Worm (Caenorhabditis elegans) whole organism, L3 larva: Measurements from ENCODE around the gene srh-33.

ENCODE experiments used
- ZK546.5 ChIP-seq: sonication (generic microtip); optimal IDR thresholded peaks from 2 replicates; lab custom pipeline; 2017; ENCODE audit warnings: missing biosample characterization, missing genetic modification characterization
- aly-2 ChIP-seq: fragments of 150-350 bp; optimal IDR thresholded peaks from 2 replicates; lab custom pipeline; 2014; ENCODE audit warnings: missing biosample characterization, missing genetic modification characterization
- ceh-16 ChIP-seq: sonication (generic microtip); optimal IDR thresholded peaks from 2 replicates; lab custom pipeline; 2017; ENCODE audit warnings: missing biosample characterization, missing genetic modification characterization
- ceh-28 ChIP-seq: fragments of 150-350 bp; optimal IDR thresholded peaks from 2 replicates; lab custom pipeline; 2014; ENCODE audit warnings: missing biosample characterization, missing genetic modification reagents, missing genetic modification characterization
- ceh-82 ChIP-seq: fragments of 150-350 bp; optimal IDR thresholded peaks from 2 replicates; lab custom pipeline; 2014; ENCODE audit warnings: missing biosample characterization, missing genetic modification characterization
- ceh-9 ChIP-seq: sonication (generic microtip); optimal IDR thresholded peaks from 2 replicates; lab custom pipeline; 2018; ENCODE audit warnings: missing biosample characterization, missing genetic modification characterization
- egl-5 ChIP-seq: fragments of 150-350 bp; optimal IDR thresholded peaks from 2 replicates; lab custom pipeline; 2017; ENCODE audit warnings: missing biosample characterization, missing genetic modification reagents, missing genetic modification characterization, inconsistent platforms
- elt-1 ChIP-seq: fragments of 150-350 bp; optimal IDR thresholded peaks from 2 replicates; lab custom pipeline; 2014; ENCODE audit warnings: missing biosample characterization, missing genetic modification characterization
- elt-2 ChIP-seq: sonication (generic microtip); optimal IDR thresholded peaks from 2 replicates; lab custom pipeline; 2016; ENCODE audit warnings: missing genetic modification reagents, mild to moderate bottlenecking, missing genetic modification characterization, missing compliant biosample characterization
- eor-1 ChIP-seq, 2 experiments: fragments of 150-350 bp; optimal IDR thresholded peaks; 2 replicates each; lab custom pipeline; 2014 to 2018; ENCODE audit warnings: missing biosample characterization in 2 of 2, missing genetic modification characterization in 2 of 2
- fkh-2 ChIP-seq: fragments of 150-350 bp; optimal IDR thresholded peaks from 2 replicates; lab custom pipeline; 2014; ENCODE audit warnings: missing biosample characterization, missing genetic modification reagents, missing genetic modification characterization
- hmg-11 ChIP-seq: sonication (generic microtip); optimal IDR thresholded peaks from 2 replicates; lab custom pipeline; 2016; ENCODE audit warnings: missing genetic modification characterization, missing compliant biosample characterization
- lin-15B ChIP-seq: fragments of 150-350 bp; optimal IDR thresholded peaks from 2 replicates; lab custom pipeline; 2014; ENCODE audit warnings: missing biosample characterization, missing genetic modification characterization
- lsy-12 ChIP-seq: sonication (generic microtip); optimal IDR thresholded peaks from 2 replicates; lab custom pipeline; 2016; ENCODE audit warnings: mild to moderate bottlenecking, missing genetic modification characterization, missing compliant biosample characterization
- mdl-1 ChIP-seq: fragments of 150-350 bp; optimal IDR thresholded peaks from 2 replicates; lab custom pipeline; 2014; ENCODE audit warnings: missing biosample characterization, missing genetic modification characterization
- nfya-1 ChIP-seq: sonication (generic microtip); optimal IDR thresholded peaks from 2 replicates; lab custom pipeline; 2017; ENCODE audit warnings: missing genetic modification characterization, mild to moderate bottlenecking, missing compliant biosample characterization, antibody characterized with exemption, moderate library complexity; ENCODE audit not compliant: insufficient read depth
- nhr-11 ChIP-seq: fragments of 150-350 bp; optimal IDR thresholded peaks from 2 replicates; lab custom pipeline; 2014; ENCODE audit warnings: missing biosample characterization, missing genetic modification characterization
- nhr-12 ChIP-seq: fragments of 150-350 bp; optimal IDR thresholded peaks from 2 replicates; lab custom pipeline; 2014; ENCODE audit warnings: missing biosample characterization, missing genetic modification characterization
- nhr-23 ChIP-seq: fragments of 150-350 bp; optimal IDR thresholded peaks from 2 replicates; lab custom pipeline; 2014; ENCODE audit warnings: missing biosample characterization, missing genetic modification reagents, missing genetic modification characterization
- nhr-25 ChIP-seq: sonication (generic microtip); optimal IDR thresholded peaks from 2 replicates; lab custom pipeline; 2017; ENCODE audit warnings: missing biosample characterization, missing genetic modification characterization
- nhr-28 ChIP-seq: fragments of 150-350 bp; optimal IDR thresholded peaks from 2 replicates; lab custom pipeline; 2014; ENCODE audit warnings: missing biosample characterization, missing genetic modification characterization
- nhr-43 ChIP-seq: sonication (generic microtip); optimal IDR thresholded peaks from 2 replicates; lab custom pipeline; 2016; ENCODE audit warnings: mild to moderate bottlenecking, missing genetic modification characterization, missing compliant biosample characterization; ENCODE audit not compliant: poor library complexity, severe bottlenecking
- nhr-67 ChIP-seq: fragments of 150-350 bp; optimal IDR thresholded peaks from 2 replicates; lab custom pipeline; 2014; ENCODE audit warnings: missing biosample characterization, missing genetic modification characterization
- nhr-77 ChIP-seq: fragments of 150-350 bp; optimal IDR thresholded peaks from 2 replicates; lab custom pipeline; 2014; ENCODE audit warnings: missing biosample characterization, missing genetic modification characterization
- pha-4 ChIP-seq: fragments of 150-350 bp; optimal IDR thresholded peaks from 2 replicates; lab custom pipeline; 2014; ENCODE audit warnings: missing biosample characterization, missing genetic modification reagents, missing genetic modification characterization
- sea-2 ChIP-seq: fragments of 150-350 bp; sonication (generic microtip); optimal IDR thresholded peaks from 4 replicates; lab custom pipeline; 2014; ENCODE audit warnings: missing biosample characterization, missing genetic modification reagents, missing genetic modification characterization
- skn-1 ChIP-seq: fragments of 150-350 bp; optimal IDR thresholded peaks from 2 replicates; lab custom pipeline; 2014; ENCODE audit warnings: missing biosample characterization, missing genetic modification characterization
- snpc-4 ChIP-seq: fragments of 150-350 bp; optimal IDR thresholded peaks from 2 replicates; lab custom pipeline; 2014; ENCODE audit warnings: missing biosample characterization, missing genetic modification characterization
- tbx-2 ChIP-seq: sonication (generic microtip); optimal IDR thresholded peaks from 2 replicates; lab custom pipeline; 2016; ENCODE audit warnings: mild to moderate bottlenecking, missing genetic modification characterization, missing compliant biosample characterization
- unc-39 ChIP-seq: sonication (generic microtip); optimal IDR thresholded peaks from 4 replicates; lab custom pipeline; 2017; ENCODE audit warnings: missing biosample characterization, missing genetic modification characterization
- unc-62 ChIP-seq: fragments of 150-350 bp; sonication (generic microtip); optimal IDR thresholded peaks from 4 replicates; lab custom pipeline; 2014; ENCODE audit warnings: missing biosample characterization, missing genetic modification reagents, missing genetic modification characterization
- zag-1 ChIP-seq: fragments of 150-350 bp; optimal IDR thresholded peaks from 2 replicates; lab custom pipeline; 2014; ENCODE audit warnings: missing biosample characterization, missing genetic modification characterization
- ztf-11 ChIP-seq: fragments of 150-350 bp; optimal IDR thresholded peaks from 2 replicates; lab custom pipeline; 2014; ENCODE audit warnings: missing biosample characterization, missing genetic modification characterization
- ztf-4 ChIP-seq: fragments of 150-350 bp; optimal IDR thresholded peaks from 2 replicates; lab custom pipeline; 2014; ENCODE audit warnings: missing biosample characterization, missing genetic modification characterization

srh-33 gene

ce11 chrV:446574-446973, 3.5 kb upstream of the srh-33 start, which contains the start of gene srh-34:
srh-34 (minus strand) TSS chrV:446674.
- no peak for TF ChIP-seq ceh-16 (tag; lab: Kevin White, UChicago)

- TF ChIP-seq hmg-11 (tag; lab: Kevin White, UChicago) (no peak), elt-2 (tag; lab: Kevin White, UChicago) (no peak), unc-62 (GFP tag; lab: Kevin White, UChicago) (no peak), nhr-25 (tag; lab: Kevin White, UChicago) (no peak), nhr-11 (no peak), lin-15B (tag; lab: Kevin White, UChicago) (no peak), aly-2 (tag; lab: Kevin White, UChicago) (no peak), ztf-4 (tag; lab: Kevin White, UChicago) (no peak), eor-1 (tag; optimal IDR thresholded peaks at IDR 0.05; lab: Kevin White, UChicago) (no peak), skn-1 (tag; lab: Kevin White, UChicago) (no peak), mdl-1 (no peak), nhr-28 (tag; lab: Kevin White, UChicago) (no peak), nhr-43 (tag; lab: Kevin White, UChicago) (no peak), lsy-12 (no peak), sea-2 (GFP tag; lab: Kevin White, UChicago) (no peak), ceh-9 (tag; lab: Kevin White, UChicago) (no peak), nfya-1 (tag; lab: Kevin White, UChicago) (no peak), pha-4 (tag; lab: Kevin White, UChicago) (no peak), ceh-16 (tag; lab: Kevin White, UChicago) (no peak), nhr-77 (tag; lab: Kevin White, UChicago) (no peak)
Observed at ce11 chrV:440923-441322, 2.2 kb downstream of the srh-33 start, which contains the start of gene B0554.7. B0554.7 (minus strand) TSS chrV:441023.

ce11 chrV:439183-439749, 3.8 kb downstream of the srh-33 start:
- TF ChIP-seq ztf-11 (no peak), unc-39 (no peak), eor-1 (tag; optimal IDR thresholded peaks at IDR 0.05; lab: Kevin White, UChicago) (no peak), ztf-4 (tag; lab: Kevin White, UChicago) (no peak), nhr-67 (tag; lab: Kevin White, UChicago) (no peak), nhr-12 (tag; lab: Kevin White, UChicago) (no peak), fkh-2 (no peak)

ce11 chrV:438094-438493, 5.0 kb downstream of the srh-33 start, which contains the start of gene B0554.1:
B0554.1 (plus strand) TSS chrV:438394.
- TF ChIP-seq zag-1 (no peak), lin-15B (tag; lab: Kevin White, UChicago) (no peak), lsy-12 (no peak), ceh-9 (tag; lab: Kevin White, UChicago) (no peak), ztf-11 (no peak), aly-2 (tag; lab: Kevin White, UChicago) (no peak), snpc-4 (no peak)

- no peak for TF ChIP-seq lin-15B (tag; lab: Kevin White, UChicago)
- no peak for TF ChIP-seq nhr-43 (tag; lab: Kevin White, UChicago)
- no peak for TF ChIP-seq ceh-82 (tag; lab: Kevin White, UChicago)
- no peak for TF ChIP-seq skn-1 (tag; lab: Kevin White, UChicago)
- TF ChIP-seq aly-2 (tag; lab: Kevin White, UChicago) = no peak
- TF ChIP-seq ztf-11 = no peak
- TF ChIP-seq ZK546.5 = no peak
Observed at ce11 chrV:433898-434297, 9.2 kb downstream of the srh-33 start, which contains the start of gene B0554.2. B0554.2 (plus strand) TSS chrV:434198.

- TF ChIP-seq tbx-2 (tag; lab: Kevin White, UChicago) (no peak), ceh-28 (no peak), lin-15B (tag; lab: Kevin White, UChicago) (no peak), elt-1 (tag; lab: Kevin White, UChicago) (no peak), aly-2 (tag; lab: Kevin White, UChicago) (no peak), ZK546.5 (no peak), ztf-11 (no peak), nhr-23 (tag; lab: Kevin White, UChicago) (no peak), nhr-12 (tag; lab: Kevin White, UChicago) (no peak), eor-1 (tag; optimal IDR thresholded peaks at IDR 0.05; lab: Kevin White, UChicago) (no peak), snpc-4 (no peak), egl-5 (tag; lab: Kevin White, UChicago) (no peak), nfya-1 (tag; lab: Kevin White, UChicago) (no peak), sea-2 (GFP tag; lab: Kevin White, UChicago) (no peak)
Observed at ce11 chrV:432991-433390, 10.1 kb downstream of the srh-33 start.
